Fruit fly (Drosophila melanogaster) whole organism, wandering third instar larva: ENCODE data around the gene MetRS-m.

Experiments used
- HLH106 ChIP-seq: fragments of 200-800 bp; optimal IDR thresholded peaks from 3 replicates; lab custom pipeline; 2019; ENCODE audit warnings: missing biosample characterization, mild to moderate bottlenecking, missing genetic modification characterization, moderate library complexity
- Myc ChIP-seq: fragments of >200 bp; optimal IDR thresholded peaks from 2 replicates; lab custom pipeline; 2017
- OdsH ChIP-seq: fragments of 200-800 bp; sonication (Bioruptor generic); optimal IDR thresholded peaks from 2 replicates; lab custom pipeline; 2016; ENCODE audit warnings: missing biosample characterization, mild to moderate bottlenecking, missing genetic modification characterization
- Rel ChIP-seq, 2 experiments: fragments of 200-800 bp; sonication (Bioruptor generic) in 1 of 2; optimal IDR thresholded peaks; 2 replicates in 1 of 2; 3 replicates in 1 of 2; lab custom pipeline; 2016 to 2019; ENCODE audit warnings: mild to moderate bottlenecking in 2 of 2, missing biosample characterization in 2 of 2, missing genetic modification characterization in 2 of 2, moderate library complexity in 1 of 2
- br ChIP-seq: fragments of 200-800 bp; sonication (Bioruptor generic); optimal IDR thresholded peaks from 2 replicates; lab custom pipeline; 2016; ENCODE audit warnings: missing biosample characterization, missing genetic modification characterization
- dmrt93B ChIP-seq: fragments of 200-800 bp; sonication (Bioruptor generic); optimal IDR thresholded peaks from 2 replicates; lab custom pipeline; 2018; ENCODE audit warnings: missing biosample characterization, mild to moderate bottlenecking, missing genetic modification characterization
- fru ChIP-seq: fragments of 200-800 bp; sonication (Bioruptor generic); optimal IDR thresholded peaks from 3 replicates; lab custom pipeline; 2016; ENCODE audit warnings: missing biosample characterization, mild to moderate bottlenecking, missing genetic modification characterization
- psq ChIP-seq: fragments of 200-800 bp; sonication (Bioruptor generic); optimal IDR thresholded peaks from 3 replicates; lab custom pipeline; 2017; ENCODE audit warnings: missing biosample characterization, mild to moderate bottlenecking, missing genetic modification characterization, moderate library complexity
- sv ChIP-seq: fragments of 200-800 bp; sonication (Bioruptor generic); optimal IDR thresholded peaks from 3 replicates; lab custom pipeline; 2016; ENCODE audit warnings: missing biosample characterization, missing genetic modification characterization

DNA sequence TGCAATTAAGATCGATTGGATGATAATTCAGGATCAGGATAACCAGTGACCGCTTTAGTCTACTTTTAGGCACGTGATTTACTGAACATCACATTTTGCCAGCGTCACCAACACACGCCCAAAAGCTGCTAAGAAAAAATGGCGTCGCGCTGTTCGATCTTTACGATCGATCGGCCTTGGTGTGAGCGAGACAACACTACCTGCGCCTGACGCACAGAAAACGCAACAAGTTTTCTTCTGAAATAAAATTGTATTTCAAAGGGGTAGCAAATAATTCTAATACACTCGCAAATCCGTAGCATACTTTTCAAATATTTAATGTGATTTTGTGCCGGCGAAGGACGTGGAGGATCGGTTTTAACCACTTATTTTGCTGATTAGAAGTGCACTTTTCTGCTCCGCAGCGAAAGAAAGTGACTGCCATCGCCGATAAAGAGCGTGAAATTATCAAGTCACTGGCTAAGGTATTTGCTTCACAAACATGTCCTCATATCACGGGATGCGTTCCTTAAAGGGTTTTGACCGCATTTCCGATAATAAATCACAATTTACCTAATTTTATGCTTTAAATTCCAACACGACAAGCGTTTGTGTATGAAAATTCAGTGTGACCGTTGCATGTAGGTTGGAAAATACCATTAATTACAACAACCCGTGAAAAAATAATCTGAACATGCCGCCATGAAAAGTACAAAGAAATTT is 48.3 kb upstream of the MetRS-m start:
- TF ChIP-seq HLH106 (tag; lab: Kevin White, UChicago) (no peak), dmrt93B (no peak), psq (no peak), br (no peak), sv (GFP tag; lab: Kevin White, UChicago) (no peak), Myc (peak; percentile 83), Rel (GFP tag; optimal IDR thresholded peaks at IDR 0.05; lab: Kevin White, UChicago) (no peak), Rel (tag; optimal IDR thresholded peaks at IDR 0.05; lab: Kevin White, UChicago) (no peak), fru (GFP tag; lab: Kevin White, UChicago) (no peak), OdsH (no peak)
